Fruit fly (Drosophila melanogaster) whole organism, embryonic: ENCODE results near the gene neur.

Experiments
- B-H1 ChIP-seq: fragments of 200-800 bp; sonication (Bioruptor generic); IDR thresholded peaks from 3 replicates; pipeline ENCODE4 v1.3.6; 2022; ENCODE audit warnings: missing biosample characterization, missing genetic modification characterization
- B-H2 ChIP-seq: fragments of 200-800 bp; sonication (Bioruptor generic); optimal IDR thresholded peaks from 2 replicates; lab custom pipeline; 2018; ENCODE audit warnings: missing biosample characterization, mild to moderate bottlenecking, missing genetic modification characterization
- BtbVII ChIP-seq: fragments of 200-800 bp; sonication (Bioruptor generic); optimal IDR thresholded peaks from 3 replicates; lab custom pipeline; 2017; ENCODE audit warnings: missing biosample characterization, mild to moderate bottlenecking, missing genetic modification characterization
- CG10462 ChIP-seq: fragments of 200-800 bp; sonication (Bioruptor generic); optimal IDR thresholded peaks from 2 replicates; lab custom pipeline; 2016; ENCODE audit warnings: missing biosample characterization, missing genetic modification characterization
- CG11456 ChIP-seq: fragments of 200-800 bp; sonication (Bioruptor generic); IDR thresholded peaks from 3 replicates; pipeline ENCODE4 v1.3.6; 2022; ENCODE audit warnings: missing biosample characterization, missing genetic modification characterization
- CG12744 ChIP-seq: fragments of 200-800 bp; sonication (Bioruptor generic); optimal IDR thresholded peaks from 2 replicates; lab custom pipeline; 2016; ENCODE audit warnings: missing biosample characterization, missing genetic modification characterization
- CG17328 ChIP-seq: fragments of 200-800 bp; sonication (Bioruptor generic); IDR thresholded peaks from 2 replicates; pipeline ENCODE4 v1.3.6; 2022; ENCODE audit warnings: missing biosample characterization, missing genetic modification characterization
- CG17829 ChIP-seq: fragments of 200-800 bp; optimal IDR thresholded peaks from 2 replicates; lab custom pipeline; 2019; ENCODE audit warnings: missing biosample characterization, mild to moderate bottlenecking, missing genetic modification characterization, moderate library complexity
- CG17912 ChIP-seq: fragments of 200-800 bp; sonication (Bioruptor generic); optimal IDR thresholded peaks from 2 replicates; lab custom pipeline; 2018; ENCODE audit warnings: missing biosample characterization, mild to moderate bottlenecking, missing genetic modification characterization
- CG18764 ChIP-seq: fragments of 200-800 bp; sonication (Bioruptor generic); optimal IDR thresholded peaks from 3 replicates; lab custom pipeline; 2016; ENCODE audit warnings: missing biosample characterization, missing genetic modification characterization
- CG2120 ChIP-seq: fragments of 200-800 bp; sonication (Bioruptor generic); optimal IDR thresholded peaks from 3 replicates; lab custom pipeline; 2016; ENCODE audit warnings: missing biosample characterization, missing genetic modification characterization
- CG32532 ChIP-seq: fragments of 200-800 bp; sonication (Bioruptor generic); IDR thresholded peaks from 2 replicates; pipeline ENCODE4 v1.3.6; 2022; ENCODE audit warnings: missing biosample characterization, missing genetic modification characterization
- CG3847 ChIP-seq: fragments of 200-800 bp; sonication (Bioruptor generic); IDR thresholded peaks from 2 replicates; pipeline ENCODE4 v1.3.6; 2022; ENCODE audit warnings: missing biosample characterization, missing genetic modification characterization
- CG4404 ChIP-seq: fragments of 200-800 bp; sonication (Bioruptor generic); IDR thresholded peaks from 2 replicates; pipeline ENCODE4 v1.3.6; 2022; ENCODE audit warnings: missing biosample characterization, missing genetic modification characterization
- CG4424 ChIP-seq: fragments of 200-800 bp; sonication (Bioruptor generic); optimal IDR thresholded peaks from 3 replicates; lab custom pipeline; 2016; ENCODE audit warnings: missing biosample characterization, missing genetic modification characterization
- CG6254 ChIP-seq: fragments of 200-800 bp; sonication (Bioruptor generic); optimal IDR thresholded peaks from 3 replicates; lab custom pipeline; 2017; ENCODE audit warnings: mild to moderate bottlenecking, missing biosample characterization, missing genetic modification reagents, missing genetic modification characterization
- CG8290 ChIP-seq, 3 experiments: fragments of 200-800 bp; sonication (Bioruptor generic); optimal IDR thresholded peaks; 2 replicates each; lab custom pipeline; 2016 to 2019; ENCODE audit warnings: missing biosample characterization in 3 of 3, missing genetic modification characterization in 3 of 3, mild to moderate bottlenecking in 2 of 3, moderate library complexity in 1 of 3
- CG9727 ChIP-seq: fragments of 200-800 bp; sonication (Bioruptor generic); optimal IDR thresholded peaks from 3 replicates; lab custom pipeline; 2017; ENCODE audit warnings: missing biosample characterization, mild to moderate bottlenecking, missing genetic modification characterization
- CoRest ChIP-seq: fragments of 200-800 bp; sonication (Bioruptor generic); optimal IDR thresholded peaks from 3 replicates; lab custom pipeline; 2018; ENCODE audit warnings: missing biosample characterization, mild to moderate bottlenecking, missing genetic modification characterization, moderate library complexity
- D19B ChIP-seq: fragments of 200-800 bp; sonication (Bioruptor generic); optimal IDR thresholded peaks from 2 replicates; lab custom pipeline; 2017; ENCODE audit warnings: missing biosample characterization, mild to moderate bottlenecking, missing genetic modification characterization
- Dad ChIP-seq: fragments of 200-800 bp; sonication (Bioruptor generic); optimal IDR thresholded peaks from 3 replicates; lab custom pipeline; 2016; ENCODE audit warnings: missing biosample characterization, missing genetic modification characterization
- Fer3 ChIP-seq: fragments of 200-800 bp; sonication (Bioruptor generic); optimal IDR thresholded peaks from 2 replicates; lab custom pipeline; 2018; ENCODE audit warnings: missing biosample characterization, mild to moderate bottlenecking, missing genetic modification characterization, moderate library complexity
- HLH54F ChIP-seq: fragments of 200-800 bp; sonication (Bioruptor generic); optimal IDR thresholded peaks from 3 replicates; lab custom pipeline; 2016; ENCODE audit warnings: missing biosample characterization, missing genetic modification characterization
- HmgD ChIP-seq: fragments of 200-800 bp; sonication (Bioruptor generic); optimal IDR thresholded peaks from 3 replicates; lab custom pipeline; 2016; ENCODE audit warnings: missing biosample characterization, missing genetic modification characterization
- HmgZ ChIP-seq: fragments of 200-800 bp; sonication (Bioruptor generic); optimal IDR thresholded peaks from 2 replicates; lab custom pipeline; 2018; ENCODE audit warnings: missing biosample characterization, mild to moderate bottlenecking, missing genetic modification characterization
- MTF-1 ChIP-seq: fragments of 200-800 bp; sonication (Bioruptor generic); optimal IDR thresholded peaks from 2 replicates; lab custom pipeline; 2018; ENCODE audit warnings: missing biosample characterization, mild to moderate bottlenecking, missing genetic modification characterization, borderline replicate concordance
- NC2α ChIP-seq: fragments of 200-800 bp; sonication (Bioruptor generic); optimal IDR thresholded peaks from 2 replicates; lab custom pipeline; 2016; ENCODE audit warnings: missing biosample characterization, missing genetic modification characterization
- Pdp1 ChIP-seq, 2 experiments: fragments of 200-800 bp; sonication (Bioruptor generic); optimal IDR thresholded peaks; 3 replicates each; lab custom pipeline; 2016; ENCODE audit warnings: missing biosample characterization in 2 of 2, missing genetic modification characterization in 2 of 2, mild to moderate bottlenecking in 1 of 2, moderate library complexity in 1 of 2
- Scr ChIP-seq: fragments of 200-800 bp; sonication (Bioruptor generic); IDR thresholded peaks from 2 replicates; pipeline ENCODE4 v1.3.6; 2022; ENCODE audit warnings: missing biosample characterization, missing genetic modification characterization; ENCODE audit not compliant: partially characterized antibody
- amos ChIP-seq: fragments of 200-800 bp; sonication (Bioruptor generic); IDR thresholded peaks from 2 replicates; pipeline ENCODE4 v1.3.6; 2022; ENCODE audit warnings: missing biosample characterization, missing genetic modification characterization; ENCODE audit not compliant: partially characterized antibody
- cas ChIP-seq: fragments of 200-800 bp; sonication (Bioruptor generic); IDR thresholded peaks from 2 replicates; pipeline ENCODE4 v1.3.6; 2022; ENCODE audit warnings: missing biosample characterization, missing genetic modification characterization
- crol ChIP-seq: fragments of 200-800 bp; sonication (Bioruptor generic); IDR thresholded peaks from 2 replicates; pipeline ENCODE4 v1.3.6; 2022; ENCODE audit warnings: missing biosample characterization, missing genetic modification characterization
- dpn ChIP-seq, 2 experiments: fragments of 200-800 bp; sonication (Bioruptor generic); optimal IDR thresholded peaks; 3 replicates each; lab custom pipeline; 2016; ENCODE audit warnings: missing biosample characterization in 2 of 2, missing genetic modification characterization in 2 of 2
- exex ChIP-seq: fragments of 200-800 bp; sonication (Bioruptor generic); optimal IDR thresholded peaks from 4 replicates; lab custom pipeline; 2018; ENCODE audit warnings: missing biosample characterization, mild to moderate bottlenecking, missing genetic modification characterization, moderate library complexity
- gem ChIP-seq: fragments of 200-800 bp; sonication (Bioruptor generic); optimal IDR thresholded peaks from 2 replicates; lab custom pipeline; 2019; ENCODE audit warnings: missing biosample characterization, mild to moderate bottlenecking, missing genetic modification characterization, moderate library complexity
- ken ChIP-seq: fragments of 200-800 bp; sonication (Bioruptor generic); IDR thresholded peaks from 3 replicates; pipeline ENCODE4 v1.3.6; 2022; ENCODE audit warnings: missing biosample characterization, missing genetic modification characterization
- lab ChIP-seq: fragments of 200-800 bp; sonication (Bioruptor generic); optimal IDR thresholded peaks from 3 replicates; lab custom pipeline; 2017; ENCODE audit warnings: missing biosample characterization, missing genetic modification characterization, mild to moderate bottlenecking, moderate library complexity, missing genetic modification reagents
- mirr ChIP-seq: fragments of 200-800 bp; sonication (Bioruptor generic); optimal IDR thresholded peaks from 3 replicates; lab custom pipeline; 2018; ENCODE audit warnings: missing biosample characterization, mild to moderate bottlenecking, missing genetic modification characterization
- mld ChIP-seq: fragments of 200-800 bp; sonication (Bioruptor generic); IDR thresholded peaks from 3 replicates; pipeline ENCODE4 v1.3.6; 2022; ENCODE audit warnings: missing biosample characterization, missing genetic modification characterization; ENCODE audit not compliant: partially characterized antibody
- nerfin-2 ChIP-seq: fragments of 200-800 bp; sonication (Bioruptor generic); IDR thresholded peaks from 2 replicates; pipeline ENCODE4 v1.3.6; 2022; ENCODE audit warnings: missing biosample characterization, missing genetic modification characterization; ENCODE audit not compliant: partially characterized antibody
- phol ChIP-seq: fragments of 200-800 bp; sonication (Bioruptor generic); optimal IDR thresholded peaks from 3 replicates; lab custom pipeline; 2018; ENCODE audit warnings: missing biosample characterization, mild to moderate bottlenecking, missing genetic modification characterization, moderate library complexity
- pnt ChIP-seq: fragments of 200-800 bp; sonication (Bioruptor generic); optimal IDR thresholded peaks from 3 replicates; lab custom pipeline; 2016; ENCODE audit warnings: missing biosample characterization, missing genetic modification characterization
- sd ChIP-seq: fragments of 200-800 bp; sonication (Bioruptor generic); optimal IDR thresholded peaks from 3 replicates; lab custom pipeline; 2018; ENCODE audit warnings: missing biosample characterization, mild to moderate bottlenecking, missing genetic modification characterization, moderate library complexity
- unc-4 ChIP-seq: fragments of 200-800 bp; sonication (Bioruptor generic); IDR thresholded peaks from 2 replicates; pipeline ENCODE4 v1.3.6; 2022; ENCODE audit warnings: missing biosample characterization, missing genetic modification characterization; ENCODE audit not compliant: partially characterized antibody
- zfh1 ChIP-seq: fragments of 200-800 bp; sonication (Bioruptor generic); IDR thresholded peaks from 3 replicates; pipeline ENCODE4 v1.3.6; 2022; ENCODE audit warnings: missing biosample characterization, missing genetic modification characterization
- zfh2 ChIP-seq: fragments of 200-800 bp; sonication (Bioruptor generic); optimal IDR thresholded peaks from 2 replicates; lab custom pipeline; 2016; ENCODE audit warnings: missing biosample characterization, missing genetic modification characterization

neur gene

DNA sequence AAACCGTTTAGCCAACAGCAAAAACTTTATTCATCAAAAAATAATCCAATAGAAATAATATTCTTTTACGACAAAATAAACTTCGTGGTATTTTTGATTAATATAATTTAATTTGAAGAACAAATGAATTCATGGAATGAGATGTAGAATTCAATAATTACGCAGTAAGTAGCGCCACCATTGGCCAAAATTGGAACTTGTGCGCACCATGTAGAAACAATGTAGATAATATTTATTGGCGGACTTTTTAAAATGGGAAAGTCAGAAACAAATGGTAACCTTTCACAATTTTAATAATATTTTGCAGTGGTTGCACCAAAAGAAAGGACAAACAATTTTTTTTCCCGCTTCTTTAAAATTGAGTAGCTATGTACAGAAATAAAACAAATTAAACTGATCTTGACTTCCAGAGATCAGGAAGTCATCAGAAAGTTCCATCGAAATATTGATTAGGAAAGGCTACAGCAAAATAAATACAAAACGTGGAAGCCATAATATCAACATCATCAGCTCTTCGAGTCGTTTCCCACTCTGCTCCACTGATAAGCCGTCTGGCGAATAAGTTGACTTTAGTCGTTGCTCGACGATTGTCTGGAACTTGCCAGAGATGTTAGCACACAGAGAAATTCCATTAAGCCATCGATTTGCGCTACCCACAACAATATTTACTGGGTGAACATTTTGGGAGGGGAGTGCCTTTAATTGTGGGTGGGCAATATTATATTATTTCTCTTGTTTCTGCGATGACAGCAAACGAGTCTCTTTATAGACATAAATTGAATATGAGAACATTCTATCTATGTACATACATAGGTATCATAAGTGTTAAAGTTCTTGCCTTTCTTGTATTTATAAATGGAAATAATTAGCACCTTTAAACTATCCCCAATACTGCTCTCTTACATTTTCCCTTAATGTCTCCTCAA lies 59.2 kb downstream of the neur start (continued):
- TF ChIP-seq zfh1 = no peak; the same call in 2 of the 3 replicates
- TF ChIP-seq HmgD (GFP tag; lab: Kevin White, UChicago) = peak; percentile 11
- no peak for TF ChIP-seq Fer3
- TF ChIP-seq CG18764 (GFP tag; lab: Kevin White, UChicago) = no peak
- TF ChIP-seq CG12744 (GFP tag; lab: Kevin White, UChicago) = no peak
- TF ChIP-seq cas = no peak
- 0 out of 2 replicates have a peak, but pooled peaks have one; percentile 22 for TF ChIP-seq nerfin-2 (GFP tag; lab: Robert Waterston, UW)
- no peak for TF ChIP-seq CG8290 (GFP tag; optimal IDR thresholded peaks at IDR 0.05; lab: Kevin White, UChicago)
- peak in 1 of 2 experiments; percentile 34 for TF ChIP-seq CG8290 (tag; optimal IDR thresholded peaks at IDR 0.05; lab: Kevin White, UChicago)
- TF ChIP-seq Pdp1 (GFP tag; optimal IDR thresholded peaks at IDR 0.05; lab: Kevin White, UChicago) = peak in 1 of 2 experiments; percentile 41
- TF ChIP-seq mirr (GFP tag; lab: Kevin White, UChicago) = peak; percentile 10
- TF ChIP-seq gem (tag; lab: Kevin White, UChicago) = peak; percentile 1
- TF ChIP-seq sd = no peak
- TF ChIP-seq HLH54F = no peak
- TF ChIP-seq HmgZ (tag; lab: Kevin White, UChicago) = peak; percentile 20
- no peak for TF ChIP-seq mld (GFP tag; lab: Robert Waterston, UW)
- TF ChIP-seq CG10462 = no peak
- no peak for TF ChIP-seq CG4424 (GFP tag; lab: Kevin White, UChicago)
- TF ChIP-seq pnt (GFP tag; lab: Kevin White, UChicago) = peak; percentile 10
- peak; percentile 2 for TF ChIP-seq CG2120 (GFP tag; lab: Kevin White, UChicago)
- TF ChIP-seq CG3847 (GFP tag; lab: Robert Waterston, UW) = 0 out of 2 replicates have a peak, but pooled peaks have one; percentile 15
- peak; percentile 39 for TF ChIP-seq lab (GFP tag; lab: Kevin White, UChicago)
- TF ChIP-seq amos (GFP tag; lab: Robert Waterston, UW) = peak; percentile 80
- peak; percentile 58; the same call in 1 of the 2 replicates for TF ChIP-seq CG32532 (GFP tag; lab: Robert Waterston, UW)
- TF ChIP-seq dpn (GFP tag; optimal IDR thresholded peaks at IDR 0.05; lab: Kevin White, UChicago) = peak in 1 of 2 experiments; percentile 28
- peak; percentile 16 for TF ChIP-seq CG17829 (tag; lab: Kevin White, UChicago)
- no peak for TF ChIP-seq NC2α (GFP tag; lab: Kevin White, UChicago)
- no peak for TF ChIP-seq zfh2 (GFP tag; lab: Kevin White, UChicago)
- peak; percentile 90 for TF ChIP-seq D19B (GFP tag; lab: Kevin White, UChicago)
- TF ChIP-seq phol = peak; percentile 16
- TF ChIP-seq CG6254 (GFP tag; lab: Kevin White, UChicago) = no peak
- TF ChIP-seq BtbVII (GFP tag; lab: Kevin White, UChicago) = peak; percentile 0
- no peak for TF ChIP-seq MTF-1 (GFP tag; lab: Kevin White, UChicago)
- TF ChIP-seq ken = 0 out of 3 replicates have a peak, but pooled peaks have one; percentile 30
- TF ChIP-seq CG17328 (GFP tag; lab: Robert Waterston, UW) = no peak
- 0 out of 2 replicates have a peak, but pooled peaks have one; percentile 20 for TF ChIP-seq Scr (GFP tag; lab: Robert Waterston, UW)
- TF ChIP-seq Dad = peak; percentile 1
- TF ChIP-seq CG4404 (GFP tag; lab: Robert Waterston, UW) = no peak
- no peak for TF ChIP-seq B-H2 (GFP tag; lab: Kevin White, UChicago)
- 0 out of 3 replicates have a peak, but pooled peaks have one; percentile 12 for TF ChIP-seq B-H1
- TF ChIP-seq exex (tag; lab: Kevin White, UChicago) = peak; percentile 43
- TF ChIP-seq unc-4 (GFP tag; lab: Robert Waterston, UW) = peak; percentile 39; the same call in 1 of the 2 replicates
- peak; percentile 32 for TF ChIP-seq CG9727
- peak; percentile 24 for TF ChIP-seq CoRest
- TF ChIP-seq CG11456 = 0 out of 3 replicates have a peak, but pooled peaks have one; percentile 23
- no peak for TF ChIP-seq crol
- peak; percentile 27 for TF ChIP-seq CG17912 (GFP tag; lab: Kevin White, UChicago)
